Worm (Caenorhabditis elegans) whole organism, L4 larva: ENCODE results near the gene lin-15A.

Experiments
- F10B5.3 ChIP-seq: sonication (generic microtip); optimal IDR thresholded peaks from 2 replicates; lab custom pipeline; 2016; ENCODE audit warnings: mild to moderate bottlenecking, missing genetic modification characterization, missing compliant biosample characterization
- T20F7.1 ChIP-seq: fragments of 200-800 bp; sonication (Bioruptor generic); optimal IDR thresholded peaks from 2 replicates; lab custom pipeline; 2018; ENCODE audit warnings: mild to moderate bottlenecking, missing genetic modification characterization, missing compliant biosample characterization
- T26A8.4 ChIP-seq: fragments of 200-800 bp; sonication (Bioruptor generic); IDR thresholded peaks from 2 replicates; pipeline ENCODE4 v1.3.6; 2022; ENCODE audit warnings: missing genetic modification characterization, missing compliant biosample characterization
- Y105C5A.15 ChIP-seq: fragments of 200-800 bp; sonication (Bioruptor generic); IDR thresholded peaks from 2 replicates; pipeline ENCODE4 v1.3.6; 2022; ENCODE audit warnings: missing genetic modification characterization, missing compliant biosample characterization
- Y48G9A.11 ChIP-seq: fragments of 200-800 bp; sonication (Bioruptor generic); IDR thresholded peaks from 2 replicates; pipeline ENCODE4 v1.3.6; 2022; ENCODE audit warnings: missing genetic modification reagents, missing genetic modification characterization, missing compliant biosample characterization
- ZK337.2 ChIP-seq: fragments of 200-800 bp; sonication (Bioruptor generic); IDR thresholded peaks from 2 replicates; pipeline ENCODE4 v1.3.6; 2022; ENCODE audit warnings: missing genetic modification reagents, missing genetic modification characterization, missing compliant biosample characterization
- aha-1 ChIP-seq: fragments of 150-350 bp; peaks from one replicate; lab custom pipeline; 2014; ENCODE audit warnings: missing biosample characterization, missing genetic modification characterization
- aly-2 ChIP-seq: sonication (generic microtip); optimal IDR thresholded peaks from 2 replicates; lab custom pipeline; 2018; ENCODE audit warnings: missing biosample characterization, missing genetic modification characterization
- attf-4 ChIP-seq: sonication (generic microtip); optimal IDR thresholded peaks from 3 replicates; lab custom pipeline; 2017; ENCODE audit warnings: missing biosample characterization, missing genetic modification characterization
- ceh-20 ChIP-seq: fragments of 200-800 bp; sonication (Bioruptor generic); IDR thresholded peaks from 2 replicates; pipeline ENCODE4 v1.3.6; 2022; ENCODE audit warnings: missing genetic modification reagents, missing genetic modification characterization, missing compliant biosample characterization
- ceh-44 ChIP-seq: fragments of 200-800 bp; sonication (Bioruptor generic); IDR thresholded peaks from 2 replicates; pipeline ENCODE4 v1.3.6; 2022; ENCODE audit warnings: missing genetic modification reagents, missing genetic modification characterization, missing compliant biosample characterization
- ceh-82 ChIP-seq: sonication (generic microtip); optimal IDR thresholded peaks from 2 replicates; lab custom pipeline; 2017; ENCODE audit warnings: missing biosample characterization, missing genetic modification characterization
- daf-12 ChIP-seq: fragments of 150-350 bp; optimal IDR thresholded peaks from 2 replicates; lab custom pipeline; 2014; ENCODE audit warnings: missing biosample characterization, missing genetic modification reagents, missing genetic modification characterization
- daf-16 ChIP-seq, 3 experiments: sonication (generic microtip); optimal IDR thresholded peaks; 2 replicates each; lab custom pipeline; 2016 to 2017; ENCODE audit warnings: missing genetic modification characterization in 3 of 3, missing genetic modification reagents in 3 of 3, mild to moderate bottlenecking in 2 of 3, missing compliant biosample characterization in 2 of 3, missing biosample characterization in 1 of 3, moderate library complexity in 1 of 3
- daf-8 ChIP-seq: fragments of 200-800 bp; sonication (Bioruptor generic); IDR thresholded peaks from 2 replicates; pipeline ENCODE4 v1.3.6; 2022; ENCODE audit warnings: missing genetic modification characterization, missing compliant biosample characterization
- egl-43 ChIP-seq: fragments of 200-800 bp; sonication (Bioruptor generic); IDR thresholded peaks from 2 replicates; pipeline ENCODE4 v1.3.6; 2022; ENCODE audit warnings: missing genetic modification reagents, missing genetic modification characterization, missing compliant biosample characterization
- fkh-10 ChIP-seq: fragments of 150-350 bp; optimal IDR thresholded peaks from 2 replicates; lab custom pipeline; 2014; ENCODE audit warnings: missing biosample characterization, missing genetic modification reagents, missing genetic modification characterization
- hlh-11 ChIP-seq: fragments of 200-800 bp; sonication (Bioruptor generic); optimal IDR thresholded peaks from 2 replicates; lab custom pipeline; 2018; ENCODE audit warnings: mild to moderate bottlenecking, missing genetic modification characterization, missing compliant biosample characterization
- hlh-30 ChIP-seq: sonication (generic microtip); optimal IDR thresholded peaks from 2 replicates; lab custom pipeline; 2017; ENCODE audit warnings: antibody characterized with exemption, mild to moderate bottlenecking, missing genetic modification characterization, missing compliant biosample characterization; ENCODE audit not compliant: insufficient read depth
- hmg-1.1 ChIP-seq: fragments of 200-800 bp; sonication (Bioruptor generic); IDR thresholded peaks from 2 replicates; pipeline ENCODE4 v1.3.6; 2022; ENCODE audit warnings: missing genetic modification reagents, missing genetic modification characterization, missing compliant biosample characterization
- jun-1 ChIP-seq: fragments of 150-350 bp; optimal IDR thresholded peaks from 2 replicates; lab custom pipeline; 2014; ENCODE audit warnings: missing biosample characterization, missing genetic modification reagents, missing genetic modification characterization
- lin-15B ChIP-seq: fragments of 150-350 bp; sonication (generic microtip); optimal IDR thresholded peaks from 3 replicates; lab custom pipeline; 2014; ENCODE audit warnings: missing biosample characterization, missing genetic modification characterization
- lir-3 ChIP-seq: sonication (generic microtip); optimal IDR thresholded peaks from 2 replicates; lab custom pipeline; 2016; ENCODE audit warnings: mild to moderate bottlenecking, missing genetic modification characterization, missing compliant biosample characterization
- madf-5 ChIP-seq, 2 experiments: fragments of 200-800 bp; sonication (Bioruptor generic); IDR thresholded peaks; 2 replicates each; pipeline ENCODE4 v1.3.6; 2022; ENCODE audit warnings: missing compliant biosample characterization in 2 of 2, missing genetic modification characterization in 2 of 2
- madf-9 ChIP-seq: fragments of 200-800 bp; sonication (Bioruptor generic); conservative IDR thresholded peaks from 2 replicates; pipeline ENCODE4 v1.3.6; 2022; ENCODE audit warnings: missing genetic modification reagents, missing genetic modification characterization, missing compliant biosample characterization
- mdl-1 ChIP-seq, 2 experiments: fragments of 150-350 bp in 1 of 2; sonication (generic microtip) in 1 of 2; optimal IDR thresholded peaks; 2 replicates each; lab custom pipeline; 2014 to 2017; ENCODE audit warnings: missing biosample characterization in 2 of 2, missing genetic modification characterization in 2 of 2
- mdt-29 ChIP-seq: fragments of 200-800 bp; sonication (Bioruptor generic); IDR thresholded peaks from 2 replicates; pipeline ENCODE4 v1.3.6; 2022; ENCODE audit warnings: missing genetic modification reagents, missing genetic modification characterization, missing compliant biosample characterization
- mes-2 ChIP-seq: sonication (generic microtip); optimal IDR thresholded peaks from 2 replicates; lab custom pipeline; 2016; ENCODE audit warnings: missing genotype, mild to moderate bottlenecking, missing genetic modification characterization, missing compliant biosample characterization; ENCODE audit not compliant: poor library complexity, severe bottlenecking
- nhr-10 ChIP-seq: fragments of 150-350 bp; optimal IDR thresholded peaks from 2 replicates; lab custom pipeline; 2014; ENCODE audit warnings: missing biosample characterization, missing genetic modification characterization
- nhr-237 ChIP-seq: sonication (generic microtip); optimal IDR thresholded peaks from 2 replicates; lab custom pipeline; 2017; ENCODE audit warnings: missing biosample characterization, missing genetic modification characterization
- nhr-28 ChIP-seq: fragments of 150-350 bp; optimal IDR thresholded peaks from 2 replicates; lab custom pipeline; 2014; ENCODE audit warnings: missing biosample characterization, missing genetic modification characterization
- nhr-48 ChIP-seq: sonication (generic microtip); optimal IDR thresholded peaks from 2 replicates; lab custom pipeline; 2016; ENCODE audit warnings: mild to moderate bottlenecking, missing genetic modification characterization, missing compliant biosample characterization
- nhr-76 ChIP-seq: fragments of 150-350 bp; optimal IDR thresholded peaks from 2 replicates; lab custom pipeline; 2014; ENCODE audit warnings: missing biosample characterization, missing genetic modification characterization
- nhr-77 ChIP-seq: fragments of 150-350 bp; optimal IDR thresholded peaks from 2 replicates; lab custom pipeline; 2014; ENCODE audit warnings: missing biosample characterization, missing genetic modification characterization
- pha-4 ChIP-seq, 2 experiments: fragments of 150-350 bp in 1 of 2; fragments of 200-800 bp in 1 of 2; sonication (Bioruptor generic) in 1 of 2; IDR thresholded peaks in 1 of 2; optimal IDR thresholded peaks in 1 of 2; 2 replicates each; pipeline versions ENCODE4 v1.3.6 to Lab custom; 2014 to 2022; ENCODE audit warnings: missing genetic modification characterization in 2 of 2, missing genetic modification reagents in 2 of 2, missing biosample characterization in 1 of 2, missing compliant biosample characterization in 1 of 2
- pqm-1 ChIP-seq: sonication (generic microtip); optimal IDR thresholded peaks from 2 replicates; lab custom pipeline; 2017; ENCODE audit warnings: missing biosample characterization, missing genetic modification characterization
- rbr-2 ChIP-seq: sonication (generic microtip); optimal IDR thresholded peaks from 2 replicates; lab custom pipeline; 2016; ENCODE audit warnings: missing genotype, missing genetic modification characterization, missing compliant biosample characterization
- set-16 ChIP-seq: fragments of 200-800 bp; sonication (Bioruptor generic); IDR thresholded peaks from 2 replicates; pipeline ENCODE4 v1.3.6; 2022; ENCODE audit warnings: missing genetic modification reagents, missing genetic modification characterization, missing compliant biosample characterization
- skn-1 ChIP-seq: fragments of 150-350 bp; optimal IDR thresholded peaks from 2 replicates; lab custom pipeline; 2014; ENCODE audit warnings: missing biosample characterization, missing genetic modification characterization
- snpc-4 ChIP-seq: fragments of 150-350 bp; optimal IDR thresholded peaks from 2 replicates; lab custom pipeline; 2014; ENCODE audit warnings: missing biosample characterization, missing genetic modification characterization
- spr-1 ChIP-seq: sonication (generic microtip); optimal IDR thresholded peaks from 2 replicates; lab custom pipeline; 2016; ENCODE audit warnings: mild to moderate bottlenecking, missing genetic modification characterization, missing compliant biosample characterization
- spr-3 ChIP-seq: fragments of 200-800 bp; sonication (Bioruptor generic); optimal IDR thresholded peaks from 2 replicates; lab custom pipeline; 2018; ENCODE audit warnings: mild to moderate bottlenecking, missing genetic modification characterization, missing compliant biosample characterization
- tra-1 ChIP-seq: fragments of 200-800 bp; sonication (Bioruptor generic); IDR thresholded peaks from 2 replicates; pipeline ENCODE4 v1.3.6; 2022; ENCODE audit warnings: missing genetic modification reagents, missing genetic modification characterization, missing compliant biosample characterization
- unc-130 ChIP-seq: sonication (generic microtip); optimal IDR thresholded peaks from 2 replicates; lab custom pipeline; 2016; ENCODE audit warnings: missing genetic modification reagents, missing genetic modification characterization, missing compliant biosample characterization
- unc-39 ChIP-seq: sonication (generic microtip); optimal IDR thresholded peaks from 2 replicates; lab custom pipeline; 2017; ENCODE audit warnings: missing biosample characterization, missing genetic modification characterization
- zfp-3 ChIP-seq: fragments of 200-800 bp; sonication (Bioruptor generic); conservative IDR thresholded peaks from 2 replicates; pipeline ENCODE4 v1.3.6; 2022; ENCODE audit warnings: missing genetic modification reagents, missing genetic modification characterization, missing compliant biosample characterization
- zip-11 ChIP-seq: fragments of 200-800 bp; sonication (Bioruptor generic); IDR thresholded peaks from 2 replicates; pipeline ENCODE4 v1.3.6; 2022; ENCODE audit warnings: missing genetic modification characterization, missing compliant biosample characterization
- ztf-11 ChIP-seq: fragments of 150-350 bp; optimal IDR thresholded peaks from 2 replicates; lab custom pipeline; 2014; ENCODE audit warnings: missing biosample characterization, missing genetic modification characterization
- ztf-7 ChIP-seq: fragments of 150-350 bp; optimal IDR thresholded peaks from 2 replicates; lab custom pipeline; 2014; ENCODE audit warnings: missing biosample characterization, missing genetic modification characterization

lin-15A gene

ce11 chrX:15704579-15705110 lies 27.1 kb upstream of the lin-15A start (continued):
- TF ChIP-seq lir-3 (tag; lab: Kevin White, UChicago) (no peak), hlh-11 (tag; lab: Kevin White, UChicago) (peak; percentile 66), daf-8 (no peak), egl-43 (GFP tag; lab: Robert Waterston, UW) (no peak), hlh-30 (tag; lab: Kevin White, UChicago) (peak; percentile 84), Y48G9A.11 (GFP tag; lab: Robert Waterston, UW) (no peak), nhr-28 (tag; lab: Kevin White, UChicago) (peak; percentile 53), aha-1 (tag; lab: Kevin White, UChicago) (peak; percentile 85), T26A8.4 (GFP tag; lab: Robert Waterston, UW) (no peak), lin-15B (tag; lab: Kevin White, UChicago) (no peak), pha-4 (GFP tag; IDR thresholded peaks at IDR 0.05; lab: Robert Waterston, UW) (no peak), pha-4 (tag; optimal IDR thresholded peaks at IDR 0.05; lab: Kevin White, UChicago) (no peak), mdt-29 (GFP tag; lab: Robert Waterston, UW) (no peak), unc-130 (GFP tag; lab: Kevin White, UChicago) (no peak), nhr-77 (tag; lab: Kevin White, UChicago) (peak; percentile 49), spr-1 (tag; lab: Kevin White, UChicago) (no peak), F10B5.3 (tag; lab: Kevin White, UChicago) (no peak), zfp-3 (no peak), mes-2 (tag; lab: Kevin White, UChicago) (no peak), daf-12 (no peak), zip-11 (GFP tag; lab: Robert Waterston, UW) (no peak), ztf-11 (tag; lab: Kevin White, UChicago) (no peak), hmg-1.1 (GFP tag; lab: Robert Waterston, UW) (no peak), nhr-10 (tag; lab: Kevin White, UChicago) (no peak), set-16 (GFP tag; lab: Robert Waterston, UW) (no peak), fkh-10 (GFP tag; lab: Kevin White, UChicago) (no peak), attf-4 (no peak)

ce11 chrX:15706108-15706676 lies 25.6 kb upstream of the lin-15A start:
- TF ChIP-seq rbr-2 (tag; lab: Kevin White, UChicago) (no peak), ztf-7 (tag; lab: Kevin White, UChicago) (no peak), snpc-4 (tag; lab: Kevin White, UChicago) (no peak), ceh-82 (tag; lab: Kevin White, UChicago) (no peak), ZK337.2 (GFP tag; lab: Robert Waterston, UW) (no peak), pha-4 (GFP tag; IDR thresholded peaks at IDR 0.05; lab: Robert Waterston, UW) (no peak), pha-4 (tag; optimal IDR thresholded peaks at IDR 0.05; lab: Kevin White, UChicago) (no peak), T20F7.1 (GFP tag; lab: Kevin White, UChicago) (no peak), hlh-11 (tag; lab: Kevin White, UChicago) (peak; percentile 76), nhr-77 (tag; lab: Kevin White, UChicago) (peak; percentile 17), madf-5 (GFP tag; IDR thresholded peaks at IDR 0.05; lab: Robert Waterston, UW) (no peak), fkh-10 (GFP tag; lab: Kevin White, UChicago) (no peak), tra-1 (GFP tag; lab: Robert Waterston, UW) (peak; percentile 53), nhr-76 (tag; lab: Kevin White, UChicago) (no peak), Y105C5A.15 (no peak), jun-1 (tag; lab: Kevin White, UChicago) (no peak), ceh-44 (no peak), spr-3 (no peak), pqm-1 (tag; lab: Kevin White, UChicago) (no peak), ceh-20 (GFP tag; lab: Robert Waterston, UW) (no peak), mdt-29 (GFP tag; lab: Robert Waterston, UW) (no peak), skn-1 (tag; lab: Kevin White, UChicago) (no peak), lir-3 (tag; lab: Kevin White, UChicago) (no peak), madf-9 (GFP tag; lab: Robert Waterston, UW) (no peak), nhr-10 (tag; lab: Kevin White, UChicago) (no peak), nhr-237 (tag; lab: Kevin White, UChicago) (no peak), unc-39 (tag; lab: Kevin White, UChicago) (no peak), mdl-1 (tag; optimal IDR thresholded peaks at IDR 0.05; lab: Kevin White, UChicago) (peak in 1 of 2 experiments; percentile 60), nhr-48 (tag; lab: Kevin White, UChicago) (peak; percentile 98), daf-16 (GFP tag; optimal IDR thresholded peaks at IDR 0.05; lab: Kevin White, UChicago) (no peak), daf-16 (tag; optimal IDR thresholded peaks at IDR 0.05; lab: Kevin White, UChicago) (no peak), aly-2 (tag; lab: Kevin White, UChicago) (no peak)
